Fruit fly (Drosophila melanogaster) whole organism, embryonic: ENCODE data around the gene CG11980.
A peak's percentile ranks its signal among the peaks of the same experiment; 100 is the strongest.

Experiments used
- Antp ChIP-seq: fragments of 200-800 bp; sonication (Bioruptor generic); optimal IDR thresholded peaks from 3 replicates; lab custom pipeline; 2016; ENCODE audit warnings: missing biosample characterization, missing genetic modification characterization
- Blimp-1 ChIP-seq: fragments of 200-800 bp; sonication (Bioruptor generic); optimal IDR thresholded peaks from 3 replicates; lab custom pipeline; 2018; ENCODE audit warnings: missing biosample characterization, missing genetic modification characterization, mild to moderate bottlenecking, moderate library complexity, missing genetic modification reagents
- C15 ChIP-seq: fragments of 200-800 bp; sonication (Bioruptor generic); IDR thresholded peaks from 3 replicates; pipeline ENCODE4 v1.3.6; 2022; ENCODE audit warnings: missing biosample characterization, missing genetic modification characterization
- CG10147 ChIP-seq: fragments of 200-800 bp; sonication (Bioruptor generic); optimal IDR thresholded peaks from 2 replicates; lab custom pipeline; 2019; ENCODE audit warnings: missing biosample characterization, mild to moderate bottlenecking, missing genetic modification characterization, moderate library complexity
- CG11560 ChIP-seq: fragments of 200-800 bp; sonication (Bioruptor generic); IDR thresholded peaks from 3 replicates; pipeline ENCODE4 v1.3.6; 2022; ENCODE audit warnings: missing biosample characterization, missing genetic modification characterization
- CG12236 ChIP-seq: fragments of 200-800 bp; sonication (Bioruptor generic); optimal IDR thresholded peaks from 2 replicates; lab custom pipeline; 2016; ENCODE audit warnings: missing biosample characterization, missing genetic modification characterization
- CG14667 ChIP-seq: fragments of 200-800 bp; sonication (Bioruptor generic); IDR thresholded peaks from 2 replicates; pipeline ENCODE4 v1.3.6; 2022; ENCODE audit warnings: missing biosample characterization, missing genetic modification characterization
- CG14965 ChIP-seq: fragments of 200-800 bp; sonication (Bioruptor generic); optimal IDR thresholded peaks from 2 replicates; lab custom pipeline; 2016; ENCODE audit warnings: missing biosample characterization, missing genetic modification characterization, borderline replicate concordance
- CG15479 ChIP-seq: fragments of 200-800 bp; sonication (Bioruptor generic); optimal IDR thresholded peaks from 3 replicates; lab custom pipeline; 2019; ENCODE audit warnings: missing biosample characterization, mild to moderate bottlenecking, missing genetic modification characterization, moderate library complexity
- CG15601 ChIP-seq: fragments of 200-800 bp; sonication (Bioruptor generic); optimal IDR thresholded peaks from 3 replicates; lab custom pipeline; 2019; ENCODE audit warnings: missing biosample characterization, mild to moderate bottlenecking, missing genetic modification characterization, moderate library complexity
- CG15696 ChIP-seq: fragments of 200-800 bp; sonication (Bioruptor generic); optimal IDR thresholded peaks from 2 replicates; lab custom pipeline; 2019; ENCODE audit warnings: missing biosample characterization, mild to moderate bottlenecking, missing genetic modification characterization, moderate library complexity
- CG16813 ChIP-seq: fragments of 200-800 bp; sonication (Bioruptor generic); IDR thresholded peaks from 3 replicates; pipeline ENCODE4 v1.3.6; 2022; ENCODE audit warnings: missing biosample characterization, missing genetic modification characterization; ENCODE audit not compliant: partially characterized antibody
- CG18262 ChIP-seq: fragments of 200-800 bp; optimal IDR thresholded peaks from 3 replicates; lab custom pipeline; 2019; ENCODE audit warnings: missing biosample characterization, mild to moderate bottlenecking, missing genetic modification characterization, moderate library complexity
- CG2129 ChIP-seq: fragments of 200-800 bp; sonication (Bioruptor generic); IDR thresholded peaks from 2 replicates; pipeline ENCODE4 v1.3.6; 2022; ENCODE audit warnings: missing biosample characterization, missing genetic modification characterization; ENCODE audit not compliant: partially characterized antibody
- CG30431 ChIP-seq: fragments of 200-800 bp; sonication (Bioruptor generic); optimal IDR thresholded peaks from 2 replicates; lab custom pipeline; 2017; ENCODE audit warnings: missing biosample characterization, missing genetic modification characterization
- CG3065 ChIP-seq: fragments of 200-800 bp; sonication (Bioruptor generic); optimal IDR thresholded peaks from 2 replicates; lab custom pipeline; 2016; ENCODE audit warnings: missing biosample characterization, missing genetic modification characterization
- CG33213 ChIP-seq: fragments of 200-800 bp; sonication (Bioruptor generic); optimal IDR thresholded peaks from 3 replicates; lab custom pipeline; 2016; ENCODE audit warnings: missing biosample characterization, missing genetic modification characterization
- CG3995 ChIP-seq: fragments of 200-800 bp; sonication (Bioruptor generic); optimal IDR thresholded peaks from 3 replicates; lab custom pipeline; 2016; ENCODE audit warnings: missing biosample characterization, missing genetic modification characterization
- CG42726 ChIP-seq: fragments of 200-800 bp; sonication (Bioruptor generic); IDR thresholded peaks from 2 replicates; pipeline ENCODE4 v1.3.6; 2022; ENCODE audit warnings: missing biosample characterization, missing genetic modification characterization; ENCODE audit not compliant: partially characterized antibody
- CG4282 ChIP-seq: fragments of 200-800 bp; sonication (Bioruptor generic); optimal IDR thresholded peaks from 2 replicates; lab custom pipeline; 2016; ENCODE audit warnings: missing biosample characterization, missing genetic modification characterization
- CG6175 ChIP-seq: fragments of 200-800 bp; sonication (Bioruptor generic); IDR thresholded peaks from 3 replicates; pipeline ENCODE4 v1.3.6; 2022; ENCODE audit warnings: missing biosample characterization, missing genetic modification characterization
- CG6791 ChIP-seq: fragments of 200-800 bp; sonication (Bioruptor generic); IDR thresholded peaks from 3 replicates; pipeline ENCODE4 v1.3.6; 2022; ENCODE audit warnings: missing biosample characterization, missing genetic modification characterization; ENCODE audit not compliant: partially characterized antibody
- CG7745 ChIP-seq: fragments of 200-800 bp; sonication (Bioruptor generic); optimal IDR thresholded peaks from 2 replicates; lab custom pipeline; 2018; ENCODE audit warnings: missing biosample characterization, mild to moderate bottlenecking, missing genetic modification characterization, moderate library complexity
- CG7928 ChIP-seq: fragments of 200-800 bp; sonication (Bioruptor generic); optimal IDR thresholded peaks from 2 replicates; lab custom pipeline; 2017; ENCODE audit warnings: missing biosample characterization, mild to moderate bottlenecking, missing genetic modification characterization
- CG7987 ChIP-seq: fragments of 200-800 bp; sonication (Bioruptor generic); optimal IDR thresholded peaks from 2 replicates; lab custom pipeline; 2018; ENCODE audit warnings: missing biosample characterization, mild to moderate bottlenecking, missing genetic modification characterization, moderate library complexity
- CG8281 ChIP-seq: fragments of 200-800 bp; sonication (Bioruptor generic); optimal IDR thresholded peaks from 2 replicates; lab custom pipeline; 2018; ENCODE audit warnings: missing biosample characterization, mild to moderate bottlenecking, missing genetic modification characterization, moderate library complexity
- CG8765 ChIP-seq: fragments of 200-800 bp; sonication (Bioruptor generic); IDR thresholded peaks from 2 replicates; pipeline ENCODE4 v1.3.6; 2022; ENCODE audit warnings: missing biosample characterization, missing genetic modification characterization
- CG9437 ChIP-seq: fragments of 200-800 bp; sonication (Bioruptor generic); optimal IDR thresholded peaks from 2 replicates; lab custom pipeline; 2018; ENCODE audit warnings: missing biosample characterization, mild to moderate bottlenecking, missing genetic modification characterization
- CHES-1-like ChIP-seq: fragments of 200-800 bp; sonication (Bioruptor generic); optimal IDR thresholded peaks from 2 replicates; lab custom pipeline; 2016; ENCODE audit warnings: missing biosample characterization, missing genetic modification characterization
- CkIIα-i1 ChIP-seq: fragments of 200-800 bp; sonication (Bioruptor generic); IDR thresholded peaks from 2 replicates; pipeline ENCODE4 v1.3.6; 2022; ENCODE audit warnings: missing biosample characterization, missing genetic modification characterization
- Ets65A ChIP-seq: fragments of 200-800 bp; sonication (Bioruptor generic); peaks from one replicate; lab custom pipeline; 2016; ENCODE audit warnings: missing biosample characterization, missing genetic modification characterization
- Ets97D ChIP-seq: fragments of 200-800 bp; sonication (Bioruptor generic); optimal IDR thresholded peaks from 3 replicates; lab custom pipeline; 2016; ENCODE audit warnings: missing biosample characterization, missing genetic modification characterization
- Hey ChIP-seq: fragments of 200-800 bp; sonication (Bioruptor generic); optimal IDR thresholded peaks from 3 replicates; lab custom pipeline; 2018; ENCODE audit warnings: missing biosample characterization, mild to moderate bottlenecking, missing genetic modification characterization
- Hmr ChIP-seq: fragments of 200-800 bp; sonication (Bioruptor generic); optimal IDR thresholded peaks from 3 replicates; lab custom pipeline; 2017; ENCODE audit warnings: mild to moderate bottlenecking, missing biosample characterization, missing genetic modification reagents, missing genetic modification characterization
- MESR4 ChIP-seq: fragments of 200-800 bp; sonication (Bioruptor generic); optimal IDR thresholded peaks from 2 replicates; lab custom pipeline; 2018; ENCODE audit warnings: missing biosample characterization, mild to moderate bottlenecking, missing genetic modification characterization, moderate library complexity
- Med ChIP-seq: fragments of 200-800 bp; sonication (Bioruptor generic); peaks from one replicate; lab custom pipeline; 2016; ENCODE audit warnings: missing biosample characterization, missing genetic modification characterization, mild to moderate bottlenecking, inconsistent platforms, moderate library complexity
- NK7.1 ChIP-seq: fragments of 200-800 bp; sonication (Bioruptor generic); optimal IDR thresholded peaks from 3 replicates; lab custom pipeline; 2016; ENCODE audit warnings: missing biosample characterization, missing genetic modification characterization
- Oli ChIP-seq: fragments of 200-800 bp; sonication (Bioruptor generic); optimal IDR thresholded peaks from 2 replicates; lab custom pipeline; 2018; ENCODE audit warnings: missing biosample characterization, mild to moderate bottlenecking, missing genetic modification characterization, moderate library complexity
- Rx ChIP-seq: fragments of 200-800 bp; sonication (Bioruptor generic); IDR thresholded peaks from 2 replicates; pipeline ENCODE4 v1.3.6; 2022; ENCODE audit warnings: missing biosample characterization, missing genetic modification characterization
- dati ChIP-seq: fragments of 200-800 bp; sonication (Bioruptor generic); IDR thresholded peaks from 2 replicates; pipeline ENCODE4 v1.3.6; 2022; ENCODE audit warnings: missing biosample characterization, missing genetic modification characterization
- emc ChIP-seq: fragments of 200-800 bp; sonication (Bioruptor generic); optimal IDR thresholded peaks from 2 replicates; lab custom pipeline; 2016; ENCODE audit warnings: missing biosample characterization, missing genetic modification characterization
- eyg ChIP-seq: fragments of 200-800 bp; sonication (Bioruptor generic); optimal IDR thresholded peaks from 3 replicates; lab custom pipeline; 2016; ENCODE audit warnings: missing biosample characterization, missing genetic modification characterization
- mirr ChIP-seq: fragments of 200-800 bp; sonication (Bioruptor generic); optimal IDR thresholded peaks from 3 replicates; lab custom pipeline; 2018; ENCODE audit warnings: missing biosample characterization, mild to moderate bottlenecking, missing genetic modification characterization
- nom ChIP-seq: fragments of 200-800 bp; sonication (Bioruptor generic); optimal IDR thresholded peaks from 2 replicates; lab custom pipeline; 2017; ENCODE audit warnings: missing biosample characterization, missing genetic modification characterization, mild to moderate bottlenecking, moderate library complexity, missing genetic modification reagents
- odd ChIP-seq: fragments of 200-800 bp; sonication (Bioruptor generic); optimal IDR thresholded peaks from 2 replicates; lab custom pipeline; 2017; ENCODE audit warnings: missing biosample characterization, mild to moderate bottlenecking, missing genetic modification characterization
- prd ChIP-seq, 3 experiments: fragments of >200 bp in 2 of 3; fragments of 200-800 bp in 1 of 3; sonication (Bioruptor generic) in 1 of 3; optimal IDR thresholded peaks in 2 of 3; IDR thresholded peaks in 1 of 3; 2 replicates in 2 of 3; 3 replicates in 1 of 3; pipeline versions ENCODE4 v1.3.6 to Lab custom; 2017 to 2022; ENCODE audit warnings: missing biosample characterization in 1 of 3, missing genetic modification characterization in 1 of 3
- row ChIP-seq: fragments of 200-800 bp; sonication (Bioruptor generic); IDR thresholded peaks from 3 replicates; pipeline ENCODE4 v1.3.6; 2022; ENCODE audit warnings: missing biosample characterization, missing genetic modification characterization
- salm ChIP-seq: fragments of 200-800 bp; sonication (Bioruptor generic); optimal IDR thresholded peaks from 2 replicates; lab custom pipeline; 2018; ENCODE audit warnings: missing biosample characterization, mild to moderate bottlenecking, missing genetic modification characterization
- shn ChIP-seq: fragments of 200-800 bp; sonication (Bioruptor generic); optimal IDR thresholded peaks from 3 replicates; lab custom pipeline; 2016; ENCODE audit warnings: missing biosample characterization, missing genetic modification characterization
- sna ChIP-seq: fragments of 200-800 bp; sonication (Bioruptor generic); IDR thresholded peaks from 2 replicates; pipeline ENCODE4 v1.3.6; 2022; ENCODE audit warnings: missing biosample characterization, missing genetic modification characterization; ENCODE audit not compliant: partially characterized antibody
- yki ChIP-seq: fragments of >200 bp; optimal IDR thresholded peaks from 3 replicates; lab custom pipeline; 2018

Gene CG11980

DNA sequence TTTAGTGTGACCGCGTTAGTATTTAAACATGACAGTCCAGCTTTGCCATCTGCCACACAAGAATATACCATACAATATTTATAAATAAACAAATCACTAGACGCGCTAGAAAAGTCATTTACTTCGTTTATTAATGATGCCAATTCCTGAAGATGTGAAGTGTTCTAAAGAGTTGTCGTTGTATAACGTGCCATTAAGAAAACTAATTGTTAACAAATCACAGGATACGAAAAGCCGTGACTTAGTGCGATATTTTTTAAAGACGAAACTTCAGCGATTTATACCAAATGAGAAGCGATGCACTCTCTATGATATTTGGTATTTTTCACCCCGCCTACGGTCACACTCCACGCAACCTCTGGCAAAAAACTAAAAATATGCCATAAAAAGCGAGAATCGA lies 35.6 kb downstream of the CG11980 start, which contains the start of gene neur (continued):
- TF ChIP-seq CG14965 (no peak), Hey (tag; lab: Kevin White, UChicago) (no peak), Ets65A (GFP tag; lab: Kevin White, UChicago) (peak; percentile 91), sna (GFP tag; lab: Robert Waterston, UW) (peak; percentile 51; the same call in 1 of the 2 replicates), CG8281 (tag; lab: Kevin White, UChicago) (no peak), CG9437 (GFP tag; lab: Kevin White, UChicago) (no peak), Hmr (GFP tag; lab: Kevin White, UChicago) (peak; percentile 73), CG12236 (no peak), CG42726 (0 out of 2 replicates have a peak, but pooled peaks have one; percentile 35), CG33213 (peak; percentile 64), C15 (GFP tag; lab: Robert Waterston, UW) (no peak), CG7987 (no peak), CG15601 (tag; lab: Kevin White, UChicago) (peak; percentile 50), Ets97D (GFP tag; lab: Kevin White, UChicago) (peak; percentile 97), row (GFP tag; lab: Robert Waterston, UW) (peak; percentile 77), CG15696 (tag; lab: Kevin White, UChicago) (no peak), dati (no peak), CG11560 (tag; lab: Robert Waterston, UW) (no peak), CG7745 (tag; lab: Kevin White, UChicago) (no peak), NK7.1 (GFP tag; lab: Kevin White, UChicago) (no peak), CG30431 (no peak), CG3065 (GFP tag; lab: Kevin White, UChicago) (no peak), Blimp-1 (GFP tag; lab: Kevin White, UChicago) (no peak), CG6175 (GFP tag; lab: Robert Waterston, UW) (no peak), CG14667 (no peak), yki (no peak), shn (GFP tag; lab: Kevin White, UChicago) (no peak), CkIIα-i1 (no peak), CG18262 (peak; percentile 30), CG16813 (GFP tag; lab: Robert Waterston, UW) (peak; percentile 71), odd (GFP tag; lab: Kevin White, UChicago) (no peak), MESR4 (no peak), mirr (GFP tag; lab: Kevin White, UChicago) (no peak), Med (GFP tag; lab: Kevin White, UChicago) (peak; percentile 86), Antp (GFP tag; lab: Kevin White, UChicago) (no peak), salm (no peak), CG8765 (GFP tag; lab: Robert Waterston, UW) (no peak), prd (optimal IDR thresholded peaks at IDR 0.05; lab: Kevin White, UChicago) (no peak), prd (GFP tag; IDR thresholded peaks at IDR 0.05; lab: Robert Waterston, UW) (no peak), Oli (tag; lab: Kevin White, UChicago) (no peak), nom (GFP tag; lab: Kevin White, UChicago) (no peak), eyg (no peak), CG10147 (GFP tag; lab: Kevin White, UChicago) (peak; percentile 57), CG6791 (GFP tag; lab: Robert Waterston, UW) (peak; percentile 59; the same call in 2 of the 3 replicates), Rx (GFP tag; lab: Robert Waterston, UW) (no peak), emc (GFP tag; lab: Kevin White, UChicago) (no peak), CG2129 (GFP tag; lab: Robert Waterston, UW) (peak; percentile 36), CG4282 (GFP tag; lab: Kevin White, UChicago) (no peak), CG3995 (peak; percentile 99), CG15479 (GFP tag; lab: Kevin White, UChicago) (no peak), CG7928 (no peak), CHES-1-like (GFP tag; lab: Kevin White, UChicago) (peak; percentile 21)
